Worm (Caenorhabditis elegans) whole organism, young adult: Measurements from ENCODE around the gene T08B1.1.

ENCODE experiments used
- D2030.7 ChIP-seq: fragments of 200-800 bp; sonication (Bioruptor generic); IDR thresholded peaks from 2 replicates; pipeline ENCODE4 v1.3.6; 2022; ENCODE audit warnings: missing genetic modification reagents, missing genetic modification characterization, missing compliant biosample characterization
- ama-1 ChIP-seq, 3 experiments: fragments of 150-350 bp in 1 of 3; sonication (generic microtip) in 2 of 3; optimal IDR thresholded peaks; 2 replicates each; lab custom pipeline; 2014 to 2018; ENCODE audit warnings: missing biosample characterization in 2 of 3, missing genetic modification characterization in 2 of 3, missing genetic modification reagents in 2 of 3
- cebp-2 ChIP-seq: fragments of 200-800 bp; sonication (Bioruptor generic); IDR thresholded peaks from 2 replicates; pipeline ENCODE4 v1.3.6; 2022; ENCODE audit warnings: missing genetic modification characterization, missing compliant biosample characterization
- egrh-3 ChIP-seq: fragments of 200-800 bp; sonication (Bioruptor generic); IDR thresholded peaks from 2 replicates; pipeline ENCODE4 v1.3.6; 2022; ENCODE audit warnings: missing genetic modification reagents, missing genetic modification characterization, missing compliant biosample characterization
- lag-1 ChIP-seq: fragments of 200-800 bp; sonication (Bioruptor generic); IDR thresholded peaks from 2 replicates; pipeline ENCODE4 v1.3.6; 2022; ENCODE audit warnings: missing genetic modification reagents, missing genetic modification characterization, missing compliant biosample characterization
- let-607 ChIP-seq, 2 experiments: fragments of 200-800 bp in 1 of 2; sonication (Bioruptor generic) in 1 of 2; sonication (generic microtip) in 1 of 2; optimal IDR thresholded peaks; 2 replicates each; lab custom pipeline; 2016 to 2018; ENCODE audit warnings: mild to moderate bottlenecking in 2 of 2, missing compliant biosample characterization in 2 of 2, missing genetic modification characterization in 2 of 2, moderate library complexity in 2 of 2, missing genotype in 1 of 2
- madf-3 ChIP-seq: fragments of 200-800 bp; sonication (Bioruptor generic); IDR thresholded peaks from 2 replicates; pipeline ENCODE4 v1.3.6; 2022; ENCODE audit warnings: missing genetic modification reagents, missing genetic modification characterization, missing compliant biosample characterization
- nfya-1 ChIP-seq: sonication (generic microtip); optimal IDR thresholded peaks from 2 replicates; lab custom pipeline; 2017; ENCODE audit warnings: antibody characterized with exemption, missing compliant biosample characterization, missing genetic modification characterization, borderline replicate concordance; ENCODE audit not compliant: insufficient read depth
- pha-4 ChIP-seq: fragments of 150-350 bp; sonication (generic microtip); optimal IDR thresholded peaks from 2 replicates; lab custom pipeline; 2014; ENCODE audit warnings: missing biosample characterization, missing genetic modification reagents, missing genetic modification characterization
- snpc-4 ChIP-seq, 5 experiments: fragments of 150-350 bp in 1 of 5; sonication (generic microtip) in 4 of 5; optimal IDR thresholded peaks; 2 replicates each; lab custom pipeline; 2014 to 2018; ENCODE audit warnings: missing genetic modification characterization in 5 of 5, missing biosample characterization in 3 of 5, antibody characterized with exemption in 2 of 5, mild to moderate bottlenecking in 2 of 5, missing compliant biosample characterization in 2 of 5, missing genotype in 2 of 5, moderate library complexity in 2 of 5, missing genetic modification reagents in 1 of 5
- unc-62 ChIP-seq: fragments of 150-350 bp; optimal IDR thresholded peaks from 2 replicates; lab custom pipeline; 2014; ENCODE audit warnings: missing biosample characterization, missing genetic modification reagents, missing genetic modification characterization
- ztf-18 ChIP-seq: sonication (generic microtip); optimal IDR thresholded peaks from 2 replicates; lab custom pipeline; 2016; ENCODE audit warnings: missing genotype, mild to moderate bottlenecking, missing genetic modification characterization, missing compliant biosample characterization

ce11 chrV:1992515-1992968, 5.7 kb upstream of the T08B1.1 start, which contains the start of gene tnt-4:
- TF ChIP-seq lag-1 (no peak), cebp-2 (GFP tag; lab: Robert Waterston, UW) (no peak), ama-1 (optimal IDR thresholded peaks at IDR 0.05; lab: Kevin White, UChicago) (no peak), ama-1 (GFP tag; optimal IDR thresholded peaks at IDR 0.05; lab: Kevin White, UChicago) (no peak), madf-3 (GFP tag; lab: Robert Waterston, UW) (no peak), let-607 (tag; optimal IDR thresholded peaks at IDR 0.05; lab: Kevin White, UChicago) (no peak), nfya-1 (no peak), D2030.7 (GFP tag; lab: Robert Waterston, UW) (no peak), snpc-4 (GFP tag; optimal IDR thresholded peaks at IDR 0.05; lab: Kevin White, UChicago) (no peak), snpc-4 (tag; optimal IDR thresholded peaks at IDR 0.05; lab: Kevin White, UChicago) (no peak), egrh-3 (GFP tag; lab: Robert Waterston, UW) (no peak), pha-4 (tag; lab: Kevin White, UChicago) (no peak), unc-62 (GFP tag; lab: Kevin White, UChicago) (no peak), ztf-18 (no peak)
